Worm (Caenorhabditis elegans) whole organism, L2 larva: Measurements from ENCODE around the gene F44B9.8.
A peak's percentile ranks its signal among the peaks of the same experiment; 100 is the strongest.

ENCODE experiments used
- C34F6.9 ChIP-seq: fragments of 150-350 bp; optimal IDR thresholded peaks from 2 replicates; lab custom pipeline; 2014; ENCODE audit warnings: missing biosample characterization, missing genetic modification characterization
- F13H6.1 ChIP-seq: sonication (generic microtip); optimal IDR thresholded peaks from 2 replicates; lab custom pipeline; 2016; ENCODE audit warnings: missing genetic modification characterization, missing compliant biosample characterization
- R02D3.7 ChIP-seq: fragments of 150-350 bp; optimal IDR thresholded peaks from 2 replicates; lab custom pipeline; 2014; ENCODE audit warnings: missing biosample characterization, missing genetic modification characterization
- Y55F3AM.14 ChIP-seq: fragments of 200-800 bp; sonication (Bioruptor generic); optimal IDR thresholded peaks from 2 replicates; lab custom pipeline; 2018; ENCODE audit warnings: mild to moderate bottlenecking, missing genetic modification characterization, missing compliant biosample characterization
- ZK546.5 ChIP-seq: sonication (generic microtip); optimal IDR thresholded peaks from 2 replicates; lab custom pipeline; 2017; ENCODE audit warnings: missing biosample characterization, missing genetic modification characterization
- alr-1 ChIP-seq: fragments of 150-350 bp; optimal IDR thresholded peaks from 2 replicates; lab custom pipeline; 2014; ENCODE audit warnings: missing biosample characterization, missing genetic modification characterization
- ama-1 ChIP-seq: fragments of 150-350 bp; optimal IDR thresholded peaks from 2 replicates; lab custom pipeline; 2018; ENCODE audit warnings: inconsistent platforms
- blmp-1 ChIP-seq: sonication (generic microtip); optimal IDR thresholded peaks from 2 replicates; lab custom pipeline; 2017; ENCODE audit warnings: missing genetic modification characterization, mild to moderate bottlenecking, missing compliant biosample characterization, antibody characterized with exemption, moderate library complexity; ENCODE audit not compliant: insufficient read depth
- ceh-16 ChIP-seq: fragments of 150-350 bp; optimal IDR thresholded peaks from 2 replicates; lab custom pipeline; 2014; ENCODE audit warnings: missing biosample characterization, missing genetic modification characterization
- ceh-82 ChIP-seq: fragments of 150-350 bp; optimal IDR thresholded peaks from 2 replicates; lab custom pipeline; 2014; ENCODE audit warnings: missing biosample characterization, missing genetic modification characterization
- crh-2 ChIP-seq: sonication (generic microtip); optimal IDR thresholded peaks from 2 replicates; lab custom pipeline; 2017; ENCODE audit warnings: missing biosample characterization, missing genetic modification characterization
- dmd-4 ChIP-seq: sonication (generic microtip); optimal IDR thresholded peaks from 2 replicates; lab custom pipeline; 2017; ENCODE audit warnings: missing biosample characterization, missing genetic modification characterization
- egl-27 ChIP-seq: sonication (generic microtip); optimal IDR thresholded peaks from 3 replicates; lab custom pipeline; 2017; ENCODE audit warnings: missing biosample characterization, missing genetic modification reagents, missing genetic modification characterization
- elt-1 ChIP-seq: fragments of 150-350 bp; optimal IDR thresholded peaks from 2 replicates; lab custom pipeline; 2014; ENCODE audit warnings: missing biosample characterization, missing genetic modification characterization
- elt-3 ChIP-seq: sonication (generic microtip); optimal IDR thresholded peaks from 2 replicates; lab custom pipeline; 2017; ENCODE audit warnings: missing biosample characterization, missing genetic modification characterization
- fos-1 ChIP-seq: fragments of 150-350 bp; optimal IDR thresholded peaks from 2 replicates; lab custom pipeline; 2014; ENCODE audit warnings: missing biosample characterization, missing genetic modification characterization
- gmeb-1 ChIP-seq: fragments of 150-350 bp; optimal IDR thresholded peaks from 2 replicates; lab custom pipeline; 2014; ENCODE audit warnings: missing biosample characterization, missing genetic modification characterization
- lin-13 ChIP-seq: fragments of 150-350 bp; optimal IDR thresholded peaks from 2 replicates; lab custom pipeline; 2014; ENCODE audit warnings: missing biosample characterization, missing genetic modification reagents, missing genetic modification characterization
- lin-39 ChIP-seq: fragments of 150-350 bp; optimal IDR thresholded peaks from 2 replicates; lab custom pipeline; 2014; ENCODE audit warnings: missing biosample characterization, missing genetic modification reagents, missing genetic modification characterization
- lsy-2 ChIP-seq, 2 experiments: fragments of 150-350 bp in 1 of 2; sonication (generic microtip) in 1 of 2; optimal IDR thresholded peaks; 2 replicates each; lab custom pipeline; 2014 to 2017; ENCODE audit warnings: missing biosample characterization in 2 of 2, missing genetic modification characterization in 2 of 2
- mab-5 ChIP-seq: fragments of 150-350 bp; optimal IDR thresholded peaks from 2 replicates; lab custom pipeline; 2014; ENCODE audit warnings: missing biosample characterization, missing genetic modification characterization
- mbf-1 ChIP-seq: sonication (generic microtip); optimal IDR thresholded peaks from 2 replicates; lab custom pipeline; 2017; ENCODE audit warnings: missing biosample characterization, missing genetic modification characterization
- mdl-1 ChIP-seq, 2 experiments: fragments of 150-350 bp in 1 of 2; sonication (generic microtip) in 1 of 2; optimal IDR thresholded peaks; 2 replicates each; lab custom pipeline; 2017; ENCODE audit warnings: missing biosample characterization in 2 of 2, missing genetic modification characterization in 2 of 2
- nhr-10 ChIP-seq: sonication (generic microtip); optimal IDR thresholded peaks from 2 replicates; lab custom pipeline; 2017; ENCODE audit warnings: missing biosample characterization, missing genetic modification characterization
- nhr-11 ChIP-seq: fragments of 150-350 bp; optimal IDR thresholded peaks from 2 replicates; lab custom pipeline; 2014; ENCODE audit warnings: missing biosample characterization, missing genetic modification characterization
- nhr-12 ChIP-seq: fragments of 150-350 bp; optimal IDR thresholded peaks from 2 replicates; lab custom pipeline; 2014; ENCODE audit warnings: missing biosample characterization, missing genetic modification characterization
- nhr-129 ChIP-seq: fragments of 150-350 bp; optimal IDR thresholded peaks from 2 replicates; lab custom pipeline; 2014; ENCODE audit warnings: missing biosample characterization, missing genetic modification characterization
- nhr-21 ChIP-seq: fragments of 150-350 bp; optimal IDR thresholded peaks from 2 replicates; lab custom pipeline; 2014; ENCODE audit warnings: missing biosample characterization, missing genetic modification characterization
- nhr-23 ChIP-seq: fragments of 150-350 bp; optimal IDR thresholded peaks from 2 replicates; lab custom pipeline; 2014; ENCODE audit warnings: missing biosample characterization, missing genetic modification reagents, missing genetic modification characterization
- nhr-237 ChIP-seq: fragments of 150-350 bp; optimal IDR thresholded peaks from 2 replicates; lab custom pipeline; 2014; ENCODE audit warnings: missing biosample characterization, missing genetic modification characterization
- nhr-25 ChIP-seq: fragments of 150-350 bp; sonication (generic microtip); optimal IDR thresholded peaks from 3 replicates; lab custom pipeline; 2014; ENCODE audit warnings: missing biosample characterization, missing genetic modification characterization
- nhr-6 ChIP-seq: fragments of 150-350 bp; optimal IDR thresholded peaks from 2 replicates; lab custom pipeline; 2014; ENCODE audit warnings: missing biosample characterization, missing genetic modification characterization
- nhr-77 ChIP-seq: fragments of 150-350 bp; optimal IDR thresholded peaks from 2 replicates; lab custom pipeline; 2014; ENCODE audit warnings: missing biosample characterization, missing genetic modification characterization
- peb-1 ChIP-seq: fragments of 150-350 bp; optimal IDR thresholded peaks from 2 replicates; lab custom pipeline; 2014; ENCODE audit warnings: missing biosample characterization, missing genetic modification characterization
- sem-4 ChIP-seq: fragments of 150-350 bp; optimal IDR thresholded peaks from 2 replicates; lab custom pipeline; 2014; ENCODE audit warnings: missing biosample characterization, missing genetic modification reagents, missing genetic modification characterization
- skn-1 ChIP-seq: sonication (generic microtip); optimal IDR thresholded peaks from 2 replicates; lab custom pipeline; 2017; ENCODE audit warnings: missing biosample characterization, missing genetic modification characterization
- sma-3 ChIP-seq: sonication (generic microtip); optimal IDR thresholded peaks from 2 replicates; lab custom pipeline; 2016; ENCODE audit warnings: missing genetic modification reagents, missing genetic modification characterization, missing compliant biosample characterization
- sma-9 ChIP-seq, 2 experiments: fragments of 150-350 bp in 1 of 2; sonication (generic microtip) in 1 of 2; optimal IDR thresholded peaks; 2 replicates each; lab custom pipeline; 2014 to 2016; ENCODE audit warnings: missing genetic modification characterization in 2 of 2, mild to moderate bottlenecking in 1 of 2, missing biosample characterization in 1 of 2, missing compliant biosample characterization in 1 of 2, missing genetic modification reagents in 1 of 2, moderate library complexity in 1 of 2
- unc-39 ChIP-seq: fragments of 150-350 bp; optimal IDR thresholded peaks from 2 replicates; lab custom pipeline; 2014; ENCODE audit warnings: missing biosample characterization, missing genetic modification characterization
- unc-55 ChIP-seq: fragments of 150-350 bp; sonication (generic microtip); optimal IDR thresholded peaks from 3 replicates; lab custom pipeline; 2014; ENCODE audit warnings: missing biosample characterization, missing genetic modification reagents, missing genetic modification characterization
- unc-62 ChIP-seq: fragments of 150-350 bp; optimal IDR thresholded peaks from 2 replicates; lab custom pipeline; 2014; ENCODE audit warnings: missing biosample characterization, missing genetic modification reagents, missing genetic modification characterization
- zag-1 ChIP-seq: fragments of 150-350 bp; optimal IDR thresholded peaks from 2 replicates; lab custom pipeline; 2014; ENCODE audit warnings: missing biosample characterization, missing genetic modification characterization
- ztf-1 ChIP-seq: fragments of 200-800 bp; sonication (Bioruptor generic); conservative IDR thresholded peaks from 2 replicates; pipeline ENCODE4 v1.3.6; 2022; ENCODE audit warnings: missing genetic modification characterization, missing compliant biosample characterization
- ztf-11 ChIP-seq: sonication (generic microtip); optimal IDR thresholded peaks from 2 replicates; lab custom pipeline; 2017; ENCODE audit warnings: missing biosample characterization, missing genetic modification characterization
- ztf-4 ChIP-seq: fragments of 150-350 bp; optimal IDR thresholded peaks from 2 replicates; lab custom pipeline; 2014; ENCODE audit warnings: missing biosample characterization, missing genetic modification characterization

Gene F44B9.8

DNA sequence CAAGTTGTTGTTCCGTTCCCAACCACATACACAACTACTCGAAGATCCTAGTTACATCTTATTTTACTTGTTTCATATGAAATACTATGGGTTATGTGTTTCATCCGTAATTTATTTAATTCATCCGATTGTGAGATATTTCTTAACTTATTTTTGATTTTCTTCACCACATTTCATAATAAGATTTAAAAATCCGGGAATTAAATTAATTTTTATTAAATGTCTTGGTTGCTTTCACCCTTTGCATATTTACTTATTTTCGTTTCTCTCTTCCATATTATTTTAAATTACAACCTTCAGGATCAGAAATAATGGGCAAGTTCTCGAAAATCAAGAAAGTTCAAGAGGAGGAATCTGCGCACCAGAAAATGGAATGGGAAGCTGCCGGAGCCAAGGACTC, 16.3 kb upstream of the F44B9.8 start, which contains the start of gene K12H4.3:
Gene K12H4.3 (plus strand): TSS at position 301 of the 400 bp plus-strand sequence.
- no peak for TF ChIP-seq ztf-4
- no peak for TF ChIP-seq ceh-16 (tag; lab: Kevin White, UChicago)
- TF ChIP-seq egl-27, result no peak
- TF ChIP-seq nhr-77, result no peak
- TF ChIP-seq lin-13 (GFP tag; lab: Kevin White, UChicago), result no peak
- TF ChIP-seq elt-1, result no peak
- TF ChIP-seq blmp-1, result no peak
- TF ChIP-seq sma-9 (GFP tag; optimal IDR thresholded peaks at IDR 0.05; lab: Kevin White, UChicago), result no peak
- no peak for TF ChIP-seq sma-9 (tag; optimal IDR thresholded peaks at IDR 0.05; lab: Kevin White, UChicago)
- no peak for TF ChIP-seq ZK546.5

DNA sequence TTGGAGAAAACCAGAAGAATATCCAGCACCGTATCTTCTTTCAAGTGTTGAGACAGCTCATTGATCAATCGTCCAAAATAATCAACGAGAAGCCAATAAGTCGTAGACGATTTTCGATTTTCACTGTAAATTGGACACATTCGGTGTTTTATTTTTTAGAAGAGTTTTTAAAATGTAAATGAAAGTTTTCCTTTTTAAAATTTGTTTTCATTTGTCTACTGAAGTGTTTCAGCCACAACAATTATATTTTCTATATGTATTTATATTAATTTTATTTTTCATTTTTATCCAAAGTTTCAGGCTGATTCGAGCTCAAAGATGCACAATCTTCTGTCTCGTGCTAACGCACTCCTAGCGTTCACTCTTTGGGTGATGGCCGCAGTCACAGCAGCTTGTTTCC, 15.3 kb upstream of the F44B9.8 start, which contains the start of gene spcs-3:
Gene spcs-3 (plus strand): TSS at position 301 of the 400 bp plus-strand sequence.
- TF ChIP-seq ztf-1 (GFP tag; lab: Robert Waterston, UW), result no peak
- no peak for TF ChIP-seq peb-1
- no peak for TF ChIP-seq nhr-21 (tag; lab: Kevin White, UChicago)
- no peak for TF ChIP-seq mbf-1
- TF ChIP-seq egl-27, result no peak
- no peak for TF ChIP-seq lin-13 (GFP tag; lab: Kevin White, UChicago)
- no peak for TF ChIP-seq elt-1
- TF ChIP-seq sma-3 (GFP tag; lab: Kevin White, UChicago), result no peak
- no peak for TF ChIP-seq nhr-12 (tag; lab: Kevin White, UChicago)
- TF ChIP-seq mab-5 (tag; lab: Kevin White, UChicago), result no peak
- TF ChIP-seq, all 48 proteins: peak for 0

DNA sequence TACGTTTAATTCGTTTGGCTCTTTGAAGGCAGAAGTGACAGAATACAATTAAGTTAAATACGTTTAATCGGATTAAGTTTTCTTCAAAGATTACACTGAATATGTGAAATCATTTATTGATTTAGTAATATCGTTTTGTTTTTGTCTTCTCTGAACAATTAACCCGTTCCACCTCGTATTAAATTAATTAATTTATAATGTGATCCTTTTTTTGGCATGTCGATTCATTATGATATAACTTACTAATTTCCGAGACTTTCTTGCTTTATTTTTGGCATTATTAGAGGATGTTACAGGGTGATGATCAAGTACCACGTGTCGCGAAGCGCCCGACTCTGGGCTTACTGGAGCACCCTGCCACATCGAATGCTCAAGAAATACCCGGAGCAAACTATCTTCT, 14.7 kb upstream of the F44B9.8 start, which contains the start of gene K12H4.5:
Gene K12H4.5 (plus strand): TSS at position 301 of the 400 bp plus-strand sequence.
- TF ChIP-seq sma-9 (GFP tag; optimal IDR thresholded peaks at IDR 0.05; lab: Kevin White, UChicago) (no peak), sma-9 (tag; optimal IDR thresholded peaks at IDR 0.05; lab: Kevin White, UChicago) (no peak), gmeb-1 (no peak), ceh-16 (tag; lab: Kevin White, UChicago) (no peak), nhr-237 (no peak), nhr-23 (tag; lab: Kevin White, UChicago) (no peak), nhr-11 (no peak), alr-1 (tag; lab: Kevin White, UChicago) (no peak), nhr-129 (no peak), ZK546.5 (no peak), skn-1 (no peak), C34F6.9 (tag; lab: Kevin White, UChicago) (no peak), F13H6.1 (tag; lab: Kevin White, UChicago) (no peak), unc-55 (GFP tag; lab: Kevin White, UChicago) (no peak), blmp-1 (no peak), ceh-82 (tag; lab: Kevin White, UChicago) (no peak), elt-3 (tag; lab: Kevin White, UChicago) (no peak)
- TF ChIP-seq, all 48 proteins: peak for 0

DNA sequence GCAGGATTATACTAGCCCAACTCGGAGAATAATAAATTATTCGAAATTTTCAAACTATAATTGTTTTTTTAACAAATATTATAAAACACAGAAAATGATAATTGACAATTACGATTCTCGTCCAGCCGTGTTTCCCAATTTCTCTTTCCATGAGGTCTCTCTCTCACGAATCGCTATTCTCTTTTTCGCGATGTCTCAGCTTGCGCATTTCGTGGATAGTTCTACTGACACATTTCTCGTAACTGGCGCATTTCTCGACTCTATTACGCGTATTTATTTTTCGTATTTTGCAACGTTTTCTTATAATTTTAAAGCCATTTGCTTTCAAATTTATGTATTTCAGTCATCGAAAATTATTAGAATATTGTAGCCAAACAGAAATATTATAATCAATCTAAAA, 14.3 kb upstream of the F44B9.8 start:
- TF ChIP-seq elt-1 (no peak), unc-39 (tag; lab: Kevin White, UChicago) (peak; percentile 68), mdl-1 (tag; optimal IDR thresholded peaks at IDR 0.05; lab: Kevin White, UChicago) (peak in 1 of 2 experiments; percentile 90), peb-1 (no peak), F13H6.1 (tag; lab: Kevin White, UChicago) (peak; percentile 98), ceh-16 (tag; lab: Kevin White, UChicago) (no peak), lin-39 (tag; lab: Kevin White, UChicago) (peak; percentile 98), elt-3 (tag; lab: Kevin White, UChicago) (no peak), ztf-1 (GFP tag; lab: Robert Waterston, UW) (no peak), nhr-25 (peak; percentile 99), blmp-1 (peak; percentile 65), lsy-2 (tag; optimal IDR thresholded peaks at IDR 0.05; lab: Kevin White, UChicago) (peak; percentile 92 to 98), unc-62 (GFP tag; lab: Kevin White, UChicago) (no peak), dmd-4 (tag; lab: Kevin White, UChicago) (no peak), nhr-12 (tag; lab: Kevin White, UChicago) (peak; percentile 28), ama-1 (lab: Kevin White, UChicago) (peak; percentile 65), sem-4 (tag; lab: Kevin White, UChicago) (peak; percentile 96), egl-27 (peak; percentile 93), mbf-1 (no peak), nhr-77 (peak; percentile 89), nhr-129 (peak; percentile 100), sma-3 (GFP tag; lab: Kevin White, UChicago) (peak; percentile 99), nhr-6 (tag; lab: Kevin White, UChicago) (peak; percentile 98), zag-1 (tag; lab: Kevin White, UChicago) (peak; percentile 99), sma-9 (GFP tag; optimal IDR thresholded peaks at IDR 0.05; lab: Kevin White, UChicago) (peak; percentile 95), sma-9 (tag; optimal IDR thresholded peaks at IDR 0.05; lab: Kevin White, UChicago) (no peak), alr-1 (tag; lab: Kevin White, UChicago) (no peak), fos-1 (tag; lab: Kevin White, UChicago) (peak; percentile 99), nhr-23 (tag; lab: Kevin White, UChicago) (no peak), crh-2 (peak; percentile 99), ztf-11 (peak; percentile 66), nhr-10 (peak; percentile 81), nhr-11 (peak; percentile 86), R02D3.7 (peak; percentile 62), ceh-82 (tag; lab: Kevin White, UChicago) (peak; percentile 96), nhr-21 (tag; lab: Kevin White, UChicago) (peak; percentile 93), Y55F3AM.14 (GFP tag; lab: Kevin White, UChicago) (peak; percentile 95)
